Worm (Caenorhabditis elegans) whole organism, L4/young adult: ENCODE data around the gene F41B4.2.

ENCODE experiments used
- W03F9.2 ChIP-seq: fragments of 150-350 bp; optimal IDR thresholded peaks from 2 replicates; lab custom pipeline; 2014; ENCODE audit warnings: missing biosample characterization, missing genetic modification characterization
- dao-5 ChIP-seq: sonication (generic microtip); optimal IDR thresholded peaks from 2 replicates; lab custom pipeline; 2016; ENCODE audit warnings: missing genotype, missing genetic modification characterization, moderate library complexity, missing compliant biosample characterization
- him-1 ChIP-seq: sonication (generic microtip); optimal IDR thresholded peaks from 2 replicates; lab custom pipeline; 2016; ENCODE audit warnings: missing genotype, missing genetic modification reagents, missing genetic modification characterization, missing compliant biosample characterization

The F41B4.2 gene

ce11 chrX:6808239-6808638, 26.8 kb downstream of the F41B4.2 start:
- TF ChIP-seq him-1 (tag; lab: Kevin White, UChicago): no peak
- TF ChIP-seq dao-5: no peak
- TF ChIP-seq W03F9.2 (tag; lab: Kevin White, UChicago): no peak

ce11 chrX:6807137-6807861, 27.8 kb downstream of the F41B4.2 start:
- TF ChIP-seq him-1 (tag; lab: Kevin White, UChicago) (no peak), dao-5 (no peak), W03F9.2 (tag; lab: Kevin White, UChicago) (no peak)

- TF ChIP-seq dao-5 (no peak), him-1 (tag; lab: Kevin White, UChicago) (no peak)
Observed at ce11 chrX:6806463-6806862, 28.6 kb downstream of the F41B4.2 start, which contains the start of gene atg-2. Gene atg-2, plus strand, starts transcription at chrX:6806763.

- no peak for TF ChIP-seq him-1 (tag; lab: Kevin White, UChicago)
- no peak for TF ChIP-seq dao-5
- no peak for TF ChIP-seq W03F9.2 (tag; lab: Kevin White, UChicago)
Observed at ce11 chrX:6805427-6805826, 29.6 kb downstream of the F41B4.2 start.

- peak; percentile 4 for TF ChIP-seq W03F9.2 (tag; lab: Kevin White, UChicago)
- TF ChIP-seq dao-5: no peak
- TF ChIP-seq him-1 (tag; lab: Kevin White, UChicago): no peak
Observed at ce11 chrX:6804857-6805256, 30.2 kb downstream of the F41B4.2 start.

ce11 chrX:6804405-6804804, 30.7 kb downstream of the F41B4.2 start:
- TF ChIP-seq dao-5 (no peak), him-1 (tag; lab: Kevin White, UChicago) (no peak), W03F9.2 (tag; lab: Kevin White, UChicago) (no peak)

ce11 chrX:6801546-6801945, 33.5 kb downstream of the F41B4.2 start:
- TF ChIP-seq W03F9.2 (tag; lab: Kevin White, UChicago) (no peak), dao-5 (no peak), him-1 (tag; lab: Kevin White, UChicago) (no peak)

ce11 chrX:6799776-6800175, 35.3 kb downstream of the F41B4.2 start, which contains the start of gene M03A8.3:
Gene M03A8.3, plus strand, starts transcription at chrX:6800053.
- TF ChIP-seq him-1 (tag; lab: Kevin White, UChicago): no peak
- TF ChIP-seq W03F9.2 (tag; lab: Kevin White, UChicago): no peak
- no peak for TF ChIP-seq dao-5

ce11 chrX:6795843-6796521, 39.1 kb downstream of the F41B4.2 start:
- no peak for TF ChIP-seq dao-5

ce11 chrX:6792281-6793003, 42.6 kb downstream of the F41B4.2 start:
- TF ChIP-seq W03F9.2 (tag; lab: Kevin White, UChicago): no peak
- no peak for TF ChIP-seq him-1 (tag; lab: Kevin White, UChicago)
- no peak for TF ChIP-seq dao-5

ce11 chrX:6790986-6791385, 44.1 kb downstream of the F41B4.2 start, which contains the start of gene asp-3:
Gene asp-3, plus strand, starts transcription at chrX:6791064.
- TF ChIP-seq dao-5 (no peak), W03F9.2 (tag; lab: Kevin White, UChicago) (no peak), him-1 (tag; lab: Kevin White, UChicago) (no peak)

ce11 chrX:6790457-6790856, 44.6 kb downstream of the F41B4.2 start:
- TF ChIP-seq dao-5 (no peak), him-1 (tag; lab: Kevin White, UChicago) (no peak), W03F9.2 (tag; lab: Kevin White, UChicago) (no peak)

- no peak for TF ChIP-seq W03F9.2 (tag; lab: Kevin White, UChicago)
- TF ChIP-seq him-1 (tag; lab: Kevin White, UChicago): no peak
- TF ChIP-seq dao-5: no peak
Observed at ce11 chrX:6788965-6789573, 46.0 kb downstream of the F41B4.2 start, which contains the start of gene sgca-1. Gene sgca-1, minus strand, starts transcription at chrX:6789548.
